Fruit fly (Drosophila melanogaster) whole organism, wandering third instar larva: ENCODE results near the gene beat-IIb.

ENCODE experiments used
- Mio ChIP-seq: sonication (Bioruptor generic); optimal IDR thresholded peaks from 2 replicates; lab custom pipeline; 2016; ENCODE audit warnings: missing biosample characterization, missing genetic modification characterization
- lola ChIP-seq: fragments of >200 bp; optimal IDR thresholded peaks from 2 replicates; lab custom pipeline; 2017; ENCODE audit warnings: missing biosample characterization, missing genetic modification characterization

DNA sequence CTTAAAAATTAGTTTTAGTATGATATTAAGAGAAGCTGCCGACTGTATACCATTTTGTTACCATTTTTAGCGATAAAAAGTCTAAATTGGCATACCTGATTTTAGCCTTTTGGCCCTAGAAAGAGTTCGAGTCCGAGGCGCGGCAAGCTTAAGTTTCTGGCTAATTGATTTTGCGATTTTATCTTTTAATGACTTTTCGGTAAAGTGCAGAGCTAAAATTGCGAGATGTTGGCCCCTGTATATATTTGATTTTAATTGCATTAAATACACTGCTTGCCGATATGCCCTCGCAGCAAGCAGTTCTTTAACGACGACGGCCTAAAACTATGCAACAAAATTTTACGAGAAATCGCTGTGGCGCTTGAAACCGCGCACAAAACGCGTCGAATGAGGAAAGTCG, 33.3 kb downstream of the beat-IIb start:
- no peak for TF ChIP-seq Mio (GFP tag; lab: Kevin White, UChicago)
- no peak for TF ChIP-seq lola (GFP tag; lab: Kevin White, UChicago)
